Worm (Caenorhabditis elegans): Measurements from ENCODE around the gene K05B2.2.

The K05B2.2 gene

ce11 chrX:4876904-4877303 is 29.0 kb upstream of the K05B2.2 start, which contains the start of gene tsp-14:
tsp-14 (minus strand) TSS chrX:4876965.
- TF ChIP-seq T22C8.4 (GFP tag; IDR thresholded peaks at IDR 0.05) (no peak), tab-1 (GFP tag; IDR thresholded peaks at IDR 0.05) (no peak), med-1 (GFP tag; optimal IDR thresholded peaks at IDR 0.05; ENCODE audit: insufficient read depth) (no peak), ztf-29 (GFP tag; IDR thresholded peaks at IDR 0.05) (no peak), flt-1 (GFP tag; IDR thresholded peaks at IDR 0.05) (no peak), cog-1 (tag; optimal IDR thresholded peaks at IDR 0.05) (no peak), ref-1 (GFP tag; conservative IDR thresholded peaks at IDR 0.05) (no peak), ztf-23 (GFP tag; IDR thresholded peaks at IDR 0.05) (no peak), klf-2 (GFP tag; conservative IDR thresholded peaks at IDR 0.05) (no peak)

DNA sequence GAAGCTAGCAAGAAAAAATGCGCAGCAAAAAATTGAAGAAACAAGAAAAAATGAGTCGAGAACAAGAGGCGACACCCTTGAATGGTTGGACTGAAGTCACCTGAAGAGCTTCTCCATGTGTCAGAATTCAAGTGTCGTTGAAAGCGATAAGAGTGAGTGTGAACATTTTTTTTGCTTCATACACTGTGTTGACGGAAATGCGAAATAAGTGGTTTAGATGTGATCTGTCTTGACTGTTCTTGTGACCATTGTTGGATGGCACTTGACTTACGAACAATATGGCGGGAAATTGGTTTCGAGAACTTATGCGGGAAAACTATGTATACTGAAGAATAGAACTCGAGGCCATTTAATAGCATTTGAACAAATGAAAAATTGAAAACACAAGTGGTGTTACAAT is 25.9 kb upstream of the K05B2.2 start:
- TF ChIP-seq med-1 (GFP tag; optimal IDR thresholded peaks at IDR 0.05; ENCODE audit: insufficient read depth): no peak
- no peak for TF ChIP-seq flt-1 (GFP tag; IDR thresholded peaks at IDR 0.05)
- TF ChIP-seq T22C8.4 (GFP tag; IDR thresholded peaks at IDR 0.05): no peak
- TF ChIP-seq tab-1 (GFP tag; IDR thresholded peaks at IDR 0.05): no peak

DNA sequence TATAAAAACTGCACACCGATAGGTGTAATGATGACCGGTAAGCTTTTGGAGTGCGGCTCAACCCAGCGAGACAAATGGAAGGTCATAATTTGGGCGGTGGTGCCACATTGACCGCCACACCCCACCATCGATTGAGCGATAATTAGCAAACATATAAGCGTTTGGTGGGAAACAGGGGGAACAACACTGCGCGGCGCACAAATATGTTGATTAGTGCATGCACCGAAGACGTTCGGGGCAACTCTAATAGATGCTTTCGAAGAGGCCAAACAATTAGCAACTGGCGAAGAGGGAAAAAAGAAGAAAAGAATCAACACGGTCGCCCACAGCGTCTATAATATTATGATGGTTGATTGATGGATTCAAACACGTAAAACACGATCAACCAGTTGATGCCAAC is 24.6 kb upstream of the K05B2.2 start:
- TF ChIP-seq klf-2 (GFP tag; conservative IDR thresholded peaks at IDR 0.05) (no peak), T22C8.4 (GFP tag; IDR thresholded peaks at IDR 0.05) (no peak), ref-1 (GFP tag; conservative IDR thresholded peaks at IDR 0.05) (no peak), cog-1 (tag; optimal IDR thresholded peaks at IDR 0.05) (no peak), med-1 (GFP tag; optimal IDR thresholded peaks at IDR 0.05; ENCODE audit: insufficient read depth) (no peak), flt-1 (GFP tag; IDR thresholded peaks at IDR 0.05) (no peak)

- TF ChIP-seq ztf-23 (GFP tag; IDR thresholded peaks at IDR 0.05) (no peak), ztf-29 (GFP tag; IDR thresholded peaks at IDR 0.05) (no peak), cog-1 (tag; optimal IDR thresholded peaks at IDR 0.05) (no peak), med-1 (GFP tag; optimal IDR thresholded peaks at IDR 0.05; ENCODE audit: insufficient read depth) (no peak), ref-1 (GFP tag; conservative IDR thresholded peaks at IDR 0.05) (no peak), klf-2 (GFP tag; conservative IDR thresholded peaks at IDR 0.05) (no peak), flt-1 (GFP tag; IDR thresholded peaks at IDR 0.05) (no peak), T22C8.4 (GFP tag; IDR thresholded peaks at IDR 0.05) (no peak), tab-1 (GFP tag; IDR thresholded peaks at IDR 0.05) (no peak)
Measured at ce11 chrX:4885651-4886050, 20.2 kb upstream of the K05B2.2 start, which contains the start of gene arrd-23. arrd-23 (plus strand) TSS chrX:4885951.

DNA sequence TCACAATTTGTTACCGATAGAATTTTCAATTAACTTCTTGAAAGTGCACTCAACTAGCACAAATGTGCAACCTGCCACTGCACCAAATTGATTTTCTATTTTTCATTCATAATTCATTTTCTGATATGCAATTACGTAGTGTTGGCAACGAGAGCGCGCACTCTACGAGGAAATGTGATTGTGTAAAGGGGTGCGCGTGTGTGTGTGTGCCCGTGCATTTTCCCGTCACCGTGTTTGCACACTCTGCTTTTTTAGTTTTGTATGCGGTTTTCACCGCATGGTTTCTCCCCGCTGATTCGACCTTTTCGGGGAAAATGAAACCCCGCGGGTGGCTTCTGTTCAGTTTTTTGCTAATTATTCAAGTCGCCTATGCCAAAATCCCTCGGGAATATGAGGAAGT is 15.7 kb upstream of the K05B2.2 start, which contains the start of gene T07F12.2:
T07F12.2 (plus strand) TSS at position 87 of the 400 bp plus-strand sequence.
- peak; percentile 23; the same call in 1 of the 2 replicates for TF ChIP-seq ztf-23 (GFP tag; IDR thresholded peaks at IDR 0.05)
- peak; percentile 70 for TF ChIP-seq tab-1 (GFP tag; IDR thresholded peaks at IDR 0.05)
- no peak for TF ChIP-seq cog-1 (tag; optimal IDR thresholded peaks at IDR 0.05)
- TF ChIP-seq klf-2 (GFP tag; conservative IDR thresholded peaks at IDR 0.05): no peak
- TF ChIP-seq ref-1 (GFP tag; conservative IDR thresholded peaks at IDR 0.05): no peak
- TF ChIP-seq ztf-29 (GFP tag; IDR thresholded peaks at IDR 0.05): no peak
- no peak for TF ChIP-seq med-1 (GFP tag; optimal IDR thresholded peaks at IDR 0.05; ENCODE audit: insufficient read depth)
- TF ChIP-seq T22C8.4 (GFP tag; IDR thresholded peaks at IDR 0.05): no peak

- TF ChIP-seq ztf-29 (GFP tag; IDR thresholded peaks at IDR 0.05): no peak
- TF ChIP-seq cog-1 (tag; optimal IDR thresholded peaks at IDR 0.05): no peak
- no peak for TF ChIP-seq klf-2 (GFP tag; conservative IDR thresholded peaks at IDR 0.05)
- TF ChIP-seq med-1 (GFP tag; optimal IDR thresholded peaks at IDR 0.05; ENCODE audit: insufficient read depth): no peak
- no peak for TF ChIP-seq ref-1 (GFP tag; conservative IDR thresholded peaks at IDR 0.05)
- TF ChIP-seq flt-1 (GFP tag; IDR thresholded peaks at IDR 0.05): no peak
- TF ChIP-seq T22C8.4 (GFP tag; IDR thresholded peaks at IDR 0.05): no peak
- TF ChIP-seq ztf-23 (GFP tag; IDR thresholded peaks at IDR 0.05): no peak
- no peak for TF ChIP-seq tab-1 (GFP tag; IDR thresholded peaks at IDR 0.05)
Measured at ce11 chrX:4893623-4894105, 12.2 kb upstream of the K05B2.2 start, which contains the start of gene T07F12.1. T07F12.1 (plus strand) TSS chrX:4894055.

ce11 chrX:4895223-4895622 is 10.7 kb upstream of the K05B2.2 start:
- TF ChIP-seq T22C8.4 (GFP tag; IDR thresholded peaks at IDR 0.05) (no peak), flt-1 (GFP tag; IDR thresholded peaks at IDR 0.05) (no peak), med-1 (GFP tag; optimal IDR thresholded peaks at IDR 0.05; ENCODE audit: insufficient read depth) (no peak), klf-2 (GFP tag; conservative IDR thresholded peaks at IDR 0.05) (no peak), cog-1 (tag; optimal IDR thresholded peaks at IDR 0.05) (no peak), ztf-29 (GFP tag; IDR thresholded peaks at IDR 0.05) (no peak), ztf-23 (GFP tag; IDR thresholded peaks at IDR 0.05) (no peak), ref-1 (GFP tag; conservative IDR thresholded peaks at IDR 0.05) (no peak), tab-1 (GFP tag; IDR thresholded peaks at IDR 0.05) (no peak)

DNA sequence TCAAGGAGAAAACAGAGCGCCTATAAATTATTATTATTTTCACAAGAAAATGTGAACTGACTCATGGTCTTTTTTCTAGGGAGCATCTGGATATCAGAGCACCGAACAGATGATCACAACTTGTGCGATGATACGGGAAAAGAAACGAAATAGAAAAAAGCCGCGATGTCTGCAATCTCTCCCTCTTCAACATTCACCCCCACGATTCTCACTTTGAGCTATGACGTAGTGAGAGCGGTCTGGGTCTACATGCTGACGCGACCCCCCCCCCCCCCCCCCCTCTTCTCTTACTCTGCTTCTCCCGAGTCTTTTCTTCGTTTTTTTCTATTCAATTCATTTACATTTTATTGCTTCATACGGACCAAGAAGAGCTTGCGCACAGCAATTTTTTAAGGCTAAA is 6.3 kb upstream of the K05B2.2 start:
- TF ChIP-seq ref-1 (GFP tag; conservative IDR thresholded peaks at IDR 0.05) (no peak), cog-1 (tag; optimal IDR thresholded peaks at IDR 0.05) (no peak), tab-1 (GFP tag; IDR thresholded peaks at IDR 0.05) (no peak), klf-2 (GFP tag; conservative IDR thresholded peaks at IDR 0.05) (no peak), med-1 (GFP tag; optimal IDR thresholded peaks at IDR 0.05; ENCODE audit: insufficient read depth) (no peak), ztf-23 (GFP tag; IDR thresholded peaks at IDR 0.05) (no peak), T22C8.4 (GFP tag; IDR thresholded peaks at IDR 0.05) (no peak), flt-1 (GFP tag; IDR thresholded peaks at IDR 0.05) (no peak), ztf-29 (GFP tag; IDR thresholded peaks at IDR 0.05) (no peak)

DNA sequence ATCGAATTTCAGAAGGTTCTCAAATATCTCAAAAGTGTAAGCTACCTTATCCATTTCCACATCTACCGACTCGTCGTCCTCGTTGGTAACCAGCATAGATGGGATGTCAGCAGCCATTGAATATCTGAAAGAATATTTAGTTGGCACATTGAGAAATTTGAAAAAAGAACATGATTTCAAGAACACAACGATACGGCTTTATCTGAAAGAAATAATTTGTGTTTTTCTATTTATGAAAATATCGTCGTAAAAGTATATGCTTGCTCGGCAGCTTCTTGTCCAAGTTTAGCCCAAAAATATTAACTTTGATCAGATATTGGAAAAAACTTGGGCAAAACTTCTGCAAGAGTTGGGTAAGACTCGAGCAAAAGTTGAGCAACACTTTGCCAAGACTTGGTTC is 5.2 kb upstream of the K05B2.2 start, which contains the start of gene T07F12.4:
T07F12.4 (minus strand) TSS at position 130 of the 400 bp plus-strand sequence.
- TF ChIP-seq cog-1 (tag; optimal IDR thresholded peaks at IDR 0.05) (no peak), ztf-29 (GFP tag; IDR thresholded peaks at IDR 0.05) (no peak), klf-2 (GFP tag; conservative IDR thresholded peaks at IDR 0.05) (no peak), flt-1 (GFP tag; IDR thresholded peaks at IDR 0.05) (no peak), med-1 (GFP tag; optimal IDR thresholded peaks at IDR 0.05; ENCODE audit: insufficient read depth) (no peak)

ce11 chrX:4901974-4902373 is 3.9 kb upstream of the K05B2.2 start:
- TF ChIP-seq cog-1 (tag; optimal IDR thresholded peaks at IDR 0.05): no peak
